Worm (Caenorhabditis elegans) whole organism, young adult: ENCODE data around the gene C34B4.3.

Experiments used
- F22D6.2 ChIP-seq: sonication (generic microtip); optimal IDR thresholded peaks from 2 replicates; lab custom pipeline; 2016; ENCODE audit warnings: mild to moderate bottlenecking, missing genetic modification characterization, missing compliant biosample characterization
- F52B5.7 ChIP-seq: sonication (generic microtip); optimal IDR thresholded peaks from 2 replicates; lab custom pipeline; 2016; ENCODE audit warnings: mild to moderate bottlenecking, missing genetic modification characterization, missing compliant biosample characterization
- F57A8.1 ChIP-seq: fragments of 200-800 bp; sonication (Bioruptor generic); optimal IDR thresholded peaks from 2 replicates; lab custom pipeline; 2018; ENCODE audit warnings: mild to moderate bottlenecking, missing genetic modification characterization, moderate library complexity, missing compliant biosample characterization
- Y67H2A.10 ChIP-seq: fragments of 200-800 bp; sonication (Bioruptor generic); conservative IDR thresholded peaks from 2 replicates; pipeline ENCODE4 v1.3.6; 2022; ENCODE audit warnings: missing genetic modification reagents, missing genetic modification characterization, missing compliant biosample characterization
- ama-1 ChIP-seq, 3 experiments: fragments of 150-350 bp in 1 of 3; sonication (generic microtip) in 2 of 3; optimal IDR thresholded peaks; 2 replicates each; lab custom pipeline; 2014 to 2018; ENCODE audit warnings: missing biosample characterization in 2 of 3, missing genetic modification characterization in 2 of 3, missing genetic modification reagents in 2 of 3
- dpl-1 ChIP-seq: fragments of 150-350 bp; optimal IDR thresholded peaks from 2 replicates; lab custom pipeline; 2014; ENCODE audit warnings: missing biosample characterization, missing genetic modification reagents, missing genetic modification characterization
- repo-1 ChIP-seq: sonication (generic microtip); optimal IDR thresholded peaks from 2 replicates; lab custom pipeline; 2017; ENCODE audit warnings: mild to moderate bottlenecking, missing genetic modification characterization, missing compliant biosample characterization
- snpc-3.4 ChIP-seq: sonication (generic microtip); optimal IDR thresholded peaks from 2 replicates; lab custom pipeline; 2017; ENCODE audit warnings: missing genetic modification characterization, mild to moderate bottlenecking, missing compliant biosample characterization, antibody characterized with exemption, moderate library complexity, missing genotype, missing genetic modification reagents
- zim-3 ChIP-seq: sonication (generic microtip); optimal IDR thresholded peaks from 2 replicates; lab custom pipeline; 2017; ENCODE audit warnings: mild to moderate bottlenecking, missing genetic modification characterization, moderate library complexity, missing compliant biosample characterization

- TF ChIP-seq F22D6.2 (tag; lab: Kevin White, UChicago), result no peak
- no peak for TF ChIP-seq Y67H2A.10 (GFP tag; lab: Robert Waterston, UW)
- no peak for TF ChIP-seq F52B5.7 (tag; lab: Kevin White, UChicago)
- no peak for TF ChIP-seq ama-1 (optimal IDR thresholded peaks at IDR 0.05; lab: Kevin White, UChicago)
- no peak for TF ChIP-seq ama-1 (GFP tag; optimal IDR thresholded peaks at IDR 0.05; lab: Kevin White, UChicago)
- TF ChIP-seq repo-1 (tag; lab: Kevin White, UChicago), result no peak
- TF ChIP-seq snpc-3.4 (tag; lab: Kevin White, UChicago), result no peak
- no peak for TF ChIP-seq zim-3 (tag; lab: Kevin White, UChicago)
- no peak for TF ChIP-seq F57A8.1 (GFP tag; lab: Kevin White, UChicago)
- TF ChIP-seq dpl-1 (GFP tag; lab: Kevin White, UChicago), result no peak
These were observed 25.9 kb downstream of the C34B4.3 start for ce11 chrV:13045017-13045416.
